Fruit fly (Drosophila melanogaster) Kc167 (cell line): ENCODE measurements around the gene CG43798.

ENCODE experiments used
- Myc ChIP-seq: fragments of >200 bp; optimal IDR thresholded peaks from 2 replicates; lab custom pipeline; 2017; ENCODE audit warnings: missing external identifiers
- Sin3A ChIP-seq: fragments of >200 bp; optimal IDR thresholded peaks from 2 replicates; lab custom pipeline; 2018; ENCODE audit warnings: missing external identifiers
- h ChIP-seq: fragments of >200 bp; optimal IDR thresholded peaks from 3 replicates; lab custom pipeline; 2018; ENCODE audit warnings: missing external identifiers
- insv ChIP-seq: fragments of >200 bp; optimal IDR thresholded peaks from 3 replicates; lab custom pipeline; 2018; ENCODE audit warnings: missing external identifiers
- psq ChIP-seq: fragments of >200 bp; optimal IDR thresholded peaks from 2 replicates; lab custom pipeline; 2017; ENCODE audit warnings: missing external identifiers
- ttk ChIP-seq: sonication (Bioruptor generic); optimal IDR thresholded peaks from 2 replicates; lab custom pipeline; 2017; ENCODE audit warnings: missing external identifiers

The CG43798 gene

DNA sequence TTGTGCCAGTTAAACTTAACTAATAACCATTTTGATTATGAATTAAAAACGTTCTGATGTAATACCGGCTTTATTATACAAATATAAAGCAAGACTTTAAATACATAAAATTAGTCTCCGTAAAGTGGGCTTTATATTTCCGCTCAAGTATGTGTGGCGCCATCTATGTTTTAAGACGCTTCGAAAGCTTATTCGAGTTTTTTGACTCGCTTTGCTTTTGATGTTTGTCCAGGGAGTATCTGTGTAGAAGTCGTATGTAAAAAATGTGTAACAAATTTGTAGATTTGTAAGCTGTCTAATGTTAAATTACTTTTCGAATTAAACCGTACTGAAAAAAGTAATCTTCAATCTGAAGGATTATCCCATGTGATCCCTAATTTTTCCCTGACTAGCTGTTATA, 14.1 kb downstream of the CG43798 start:
- TF ChIP-seq h (no peak), psq (no peak), Sin3A (lab: Kevin White, UChicago) (no peak), ttk (lab: Kevin White, UChicago) (no peak), Myc (no peak), insv (lab: Kevin White, UChicago) (no peak)

DNA sequence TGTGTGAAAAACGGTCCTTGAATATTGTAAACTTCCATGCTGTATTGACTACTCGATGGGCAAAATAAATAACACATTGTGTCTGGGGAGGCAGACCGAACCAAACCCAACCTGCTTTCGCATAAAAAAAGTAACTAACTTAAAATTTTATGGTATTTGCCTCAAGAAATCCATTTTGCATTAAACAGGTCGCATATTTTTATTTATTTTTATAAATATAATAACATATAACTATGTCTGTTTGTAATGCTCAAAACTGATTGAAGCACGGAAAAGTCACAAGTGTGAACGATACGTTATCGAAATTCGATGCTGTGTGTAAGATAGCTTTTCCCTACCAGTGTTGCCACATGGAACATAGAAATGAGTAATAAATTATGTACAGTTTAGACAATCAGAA, 35.5 kb downstream of the CG43798 start, which contains the start of gene CG11929:
Gene CG11929 (plus strand): TSS at position 301 of the 400 bp plus-strand sequence.
- no peak for TF ChIP-seq ttk (lab: Kevin White, UChicago)

DNA sequence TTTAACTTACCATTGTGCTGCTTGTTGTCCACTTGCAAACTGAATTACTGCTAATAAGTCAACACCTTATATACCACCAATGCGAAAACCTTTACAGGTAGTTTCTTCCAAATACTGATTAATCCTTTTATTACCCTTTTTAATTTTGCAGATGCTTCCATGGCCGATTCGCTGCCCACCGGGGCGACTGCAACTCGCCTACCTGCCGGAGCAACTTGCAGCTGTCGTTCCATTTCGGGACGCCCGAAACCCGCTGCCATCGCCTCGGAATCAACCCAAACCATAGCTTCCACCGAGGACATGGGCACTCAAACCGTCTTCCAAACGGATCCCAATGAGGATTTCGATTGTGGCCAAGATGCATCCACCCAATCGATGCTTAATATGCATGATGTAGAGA, 37.5 kb downstream of the CG43798 start, which contains the start of gene Elba1:
Gene Elba1 (minus strand): TSS at position 101 of the 400 bp plus-strand sequence.
- TF ChIP-seq Sin3A (lab: Kevin White, UChicago) (no peak), Myc (no peak), insv (lab: Kevin White, UChicago) (no peak), ttk (lab: Kevin White, UChicago) (no peak), h (no peak), psq (no peak)

DNA sequence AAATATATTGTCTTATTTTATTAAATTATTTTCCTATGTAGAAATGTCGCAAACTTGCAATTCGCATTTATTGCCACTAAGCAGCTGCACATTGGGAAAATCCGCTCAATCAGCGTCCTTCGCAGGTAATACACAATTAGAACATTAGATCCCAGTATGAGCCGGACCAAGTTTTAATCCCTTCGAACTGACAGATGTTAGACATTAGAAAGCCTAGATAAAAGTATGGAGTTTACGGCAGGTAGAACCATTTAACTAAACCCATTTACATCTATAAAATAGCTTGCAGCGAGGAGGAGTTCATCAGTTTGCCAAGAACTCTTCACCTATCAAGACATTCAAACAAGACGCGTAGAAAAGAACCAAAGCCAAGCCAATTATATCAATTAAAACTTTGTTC, 40.4 kb downstream of the CG43798 start, which contains the start of gene Elba3:
Gene Elba3 (plus strand): TSS at position 301 of the 400 bp plus-strand sequence.
- no peak for TF ChIP-seq psq
- no peak for TF ChIP-seq h
- no peak for TF ChIP-seq Sin3A (lab: Kevin White, UChicago)
- no peak for TF ChIP-seq Myc
- TF ChIP-seq insv (lab: Kevin White, UChicago), result no peak
- no peak for TF ChIP-seq ttk (lab: Kevin White, UChicago)

DNA sequence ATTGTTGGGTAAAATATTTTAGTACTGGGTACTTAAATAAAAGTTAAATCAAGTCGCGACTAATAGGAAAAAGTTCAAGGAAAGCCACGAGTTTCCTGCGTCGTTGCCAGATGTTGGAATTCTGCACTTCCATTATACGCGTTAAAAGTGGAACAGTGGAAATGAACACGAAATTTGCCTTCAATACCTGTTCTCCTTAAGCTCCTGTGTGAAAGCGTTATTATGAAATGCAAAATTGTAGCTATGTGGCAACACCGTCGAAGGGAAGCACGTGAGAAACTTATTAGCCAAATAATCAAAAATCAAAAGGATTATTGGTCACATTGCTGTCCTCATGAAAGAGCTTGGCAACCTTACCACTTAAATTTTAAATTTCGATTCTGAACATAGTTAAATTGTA, 43.8 kb downstream of the CG43798 start, which contains the start of gene CG3251:
Gene CG3251 (minus strand): TSS at position 101 of the 400 bp plus-strand sequence.
- TF ChIP-seq Sin3A (lab: Kevin White, UChicago) (no peak), insv (lab: Kevin White, UChicago) (no peak), h (no peak), Myc (no peak), ttk (lab: Kevin White, UChicago) (no peak), psq (no peak)

DNA sequence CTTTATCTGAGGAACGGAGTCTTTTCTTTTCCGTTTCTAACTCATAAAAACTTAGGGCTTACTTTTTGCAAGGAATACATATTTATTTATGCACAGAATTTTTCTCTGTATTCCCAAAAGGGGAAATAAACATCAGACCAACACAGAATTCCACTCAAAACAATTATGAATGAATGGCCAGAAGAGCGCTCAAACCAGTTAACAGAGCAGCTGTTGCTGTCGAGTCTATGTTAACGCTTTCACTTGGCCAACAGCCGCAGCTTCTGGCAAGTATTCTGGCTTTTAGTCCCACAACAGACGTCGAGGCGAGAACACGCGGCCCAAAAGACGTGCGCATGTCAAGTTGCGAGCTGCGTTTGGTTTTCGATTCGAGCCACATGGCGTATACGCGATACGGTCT, 47.6 kb downstream of the CG43798 start, which contains the start of gene dcma:
Gene dcma (plus strand): TSS at position 301 of the 400 bp plus-strand sequence.
- TF ChIP-seq psq, result no peak
- TF ChIP-seq insv (lab: Kevin White, UChicago), result no peak
- no peak for TF ChIP-seq ttk (lab: Kevin White, UChicago)
- TF ChIP-seq h, result no peak
